Fruit fly (Drosophila melanogaster) whole organism, embryonic: ENCODE data around the gene SPR.

ENCODE experiments used
- Adf1 ChIP-seq: fragments of 200-800 bp; sonication (Bioruptor generic); IDR thresholded peaks from 2 replicates; pipeline ENCODE4 v1.3.6; 2022; ENCODE audit warnings: missing biosample characterization, missing genetic modification characterization
- Atf3 ChIP-seq: fragments of 200-800 bp; sonication (Bioruptor generic); optimal IDR thresholded peaks from 3 replicates; lab custom pipeline; 2016; ENCODE audit warnings: missing biosample characterization, missing genetic modification characterization
- Atf6 ChIP-seq: fragments of 200-800 bp; sonication (Bioruptor generic); IDR thresholded peaks from 2 replicates; pipeline ENCODE4 v1.3.6; 2022; ENCODE audit warnings: missing biosample characterization, missing genetic modification characterization
- Bdp1 ChIP-seq: fragments of 200-800 bp; sonication (Bioruptor generic); optimal IDR thresholded peaks from 3 replicates; lab custom pipeline; 2016; ENCODE audit warnings: missing biosample characterization, missing genetic modification characterization
- Bteb2 ChIP-seq: fragments of 200-800 bp; sonication (Bioruptor generic); optimal IDR thresholded peaks from 2 replicates; lab custom pipeline; 2016; ENCODE audit warnings: missing biosample characterization, missing genetic modification characterization
- CG10274 ChIP-seq: fragments of 200-800 bp; sonication (Bioruptor generic); optimal IDR thresholded peaks from 3 replicates; lab custom pipeline; 2017; ENCODE audit warnings: missing biosample characterization, mild to moderate bottlenecking, missing genetic modification characterization
- CG10321 ChIP-seq: fragments of 200-800 bp; sonication (Bioruptor generic); IDR thresholded peaks from 2 replicates; pipeline ENCODE4 v1.3.6; 2022; ENCODE audit warnings: missing biosample characterization, missing genetic modification characterization
- CG10654 ChIP-seq: fragments of 200-800 bp; sonication (Bioruptor generic); optimal IDR thresholded peaks from 2 replicates; lab custom pipeline; 2016; ENCODE audit warnings: missing biosample characterization, missing genetic modification characterization
- CG11456 ChIP-seq: fragments of 200-800 bp; sonication (Bioruptor generic); IDR thresholded peaks from 3 replicates; pipeline ENCODE4 v1.3.6; 2022; ENCODE audit warnings: missing biosample characterization, missing genetic modification characterization
- CG12104 ChIP-seq: fragments of 200-800 bp; sonication (Bioruptor generic); optimal IDR thresholded peaks from 3 replicates; lab custom pipeline; 2016; ENCODE audit warnings: missing biosample characterization, missing genetic modification characterization
- CG14014 ChIP-seq: fragments of 200-800 bp; sonication (Bioruptor generic); IDR thresholded peaks from 2 replicates; pipeline ENCODE4 v1.3.6; 2022; ENCODE audit warnings: missing biosample characterization, missing genetic modification characterization
- CG14710 ChIP-seq: fragments of 200-800 bp; sonication (Bioruptor generic); optimal IDR thresholded peaks from 3 replicates; lab custom pipeline; 2019; ENCODE audit warnings: missing biosample characterization, mild to moderate bottlenecking, missing genetic modification characterization, moderate library complexity
- CG1529 ChIP-seq: fragments of 200-800 bp; sonication (Bioruptor generic); optimal IDR thresholded peaks from 3 replicates; lab custom pipeline; 2018; ENCODE audit warnings: missing biosample characterization, missing genetic modification characterization
- CG1602 ChIP-seq: fragments of 200-800 bp; sonication (Bioruptor generic); optimal IDR thresholded peaks from 3 replicates; lab custom pipeline; 2016; ENCODE audit warnings: missing biosample characterization, missing genetic modification characterization
- CG18476 ChIP-seq: fragments of 200-800 bp; sonication (Bioruptor generic); optimal IDR thresholded peaks from 2 replicates; lab custom pipeline; 2016; ENCODE audit warnings: missing biosample characterization, mild to moderate bottlenecking, missing genetic modification characterization
- CG31388 ChIP-seq: fragments of 200-800 bp; sonication (Bioruptor generic); optimal IDR thresholded peaks from 2 replicates; lab custom pipeline; 2016; ENCODE audit warnings: missing biosample characterization, missing genetic modification characterization
- CG6765 ChIP-seq: fragments of 200-800 bp; sonication (Bioruptor generic); optimal IDR thresholded peaks from 3 replicates; lab custom pipeline; 2017; ENCODE audit warnings: missing biosample characterization, mild to moderate bottlenecking, missing genetic modification characterization
- CG7963 ChIP-seq: fragments of 200-800 bp; sonication (Bioruptor generic); IDR thresholded peaks from 3 replicates; pipeline ENCODE4 v1.3.6; 2022; ENCODE audit warnings: missing biosample characterization, missing genetic modification characterization; ENCODE audit not compliant: partially characterized antibody
- CG8359 ChIP-seq: fragments of 200-800 bp; sonication (Bioruptor generic); optimal IDR thresholded peaks from 2 replicates; lab custom pipeline; 2017; ENCODE audit warnings: missing biosample characterization, mild to moderate bottlenecking, missing genetic modification characterization, borderline replicate concordance
- Dip2 ChIP-seq: fragments of 200-800 bp; sonication (Bioruptor generic); IDR thresholded peaks from 2 replicates; pipeline ENCODE4 v1.3.6; 2022; ENCODE audit warnings: missing biosample characterization, missing genetic modification characterization
- HHEX ChIP-seq: fragments of 200-800 bp; sonication (Bioruptor generic); optimal IDR thresholded peaks from 3 replicates; lab custom pipeline; 2017; ENCODE audit warnings: missing biosample characterization, mild to moderate bottlenecking, missing genetic modification characterization, missing genetic modification reagents
- HmgZ ChIP-seq: fragments of 200-800 bp; sonication (Bioruptor generic); optimal IDR thresholded peaks from 2 replicates; lab custom pipeline; 2018; ENCODE audit warnings: missing biosample characterization, mild to moderate bottlenecking, missing genetic modification characterization
- Hr51 ChIP-seq, 2 experiments: fragments of 200-800 bp; sonication (Bioruptor generic); optimal IDR thresholded peaks; 2 replicates in 1 of 2; 3 replicates in 1 of 2; lab custom pipeline; 2016 to 2018; ENCODE audit warnings: missing biosample characterization in 2 of 2, missing genetic modification characterization in 2 of 2, mild to moderate bottlenecking in 1 of 2, moderate library complexity in 1 of 2
- Mes4 ChIP-seq: fragments of 200-800 bp; sonication (Bioruptor generic); optimal IDR thresholded peaks from 2 replicates; lab custom pipeline; 2016; ENCODE audit warnings: missing biosample characterization, missing genetic modification characterization
- Myb ChIP-seq: fragments of 200-800 bp; sonication (Bioruptor generic); optimal IDR thresholded peaks from 2 replicates; lab custom pipeline; 2016; ENCODE audit warnings: missing biosample characterization, missing genetic modification characterization
- Nf-YB ChIP-seq: fragments of 200-800 bp; sonication (Bioruptor generic); optimal IDR thresholded peaks from 3 replicates; lab custom pipeline; 2019; ENCODE audit warnings: missing biosample characterization, mild to moderate bottlenecking, missing genetic modification characterization, moderate library complexity
- Side ChIP-seq: fragments of 200-800 bp; sonication (Bioruptor generic); optimal IDR thresholded peaks from 2 replicates; lab custom pipeline; 2016; ENCODE audit warnings: missing biosample characterization, missing genetic modification characterization
- Sox102F ChIP-seq: fragments of 200-800 bp; sonication (Bioruptor generic); optimal IDR thresholded peaks from 2 replicates; lab custom pipeline; 2018; ENCODE audit warnings: missing biosample characterization, mild to moderate bottlenecking, missing genetic modification characterization, moderate library complexity
- Xrp1 ChIP-seq: fragments of 200-800 bp; sonication (Bioruptor generic); IDR thresholded peaks from 2 replicates; pipeline ENCODE4 v1.3.6; 2022; ENCODE audit warnings: missing biosample characterization, missing genetic modification characterization
- danr ChIP-seq: fragments of 200-800 bp; sonication (Bioruptor generic); IDR thresholded peaks from 2 replicates; pipeline ENCODE4 v1.3.6; 2022; ENCODE audit warnings: missing biosample characterization, missing genetic modification characterization
- dmrt11E ChIP-seq: fragments of 200-800 bp; sonication (Bioruptor generic); optimal IDR thresholded peaks from 3 replicates; lab custom pipeline; 2018; ENCODE audit warnings: missing biosample characterization, mild to moderate bottlenecking, missing genetic modification characterization, moderate library complexity
- dmrt99B ChIP-seq: fragments of 200-800 bp; sonication (Bioruptor generic); optimal IDR thresholded peaks from 2 replicates; lab custom pipeline; 2018; ENCODE audit warnings: missing biosample characterization, mild to moderate bottlenecking, missing genetic modification characterization, moderate library complexity
- ems ChIP-seq: fragments of 200-800 bp; sonication (Bioruptor generic); optimal IDR thresholded peaks from 3 replicates; lab custom pipeline; 2016; ENCODE audit warnings: missing biosample characterization, missing genetic modification characterization
- ewg ChIP-seq: fragments of 200-800 bp; sonication (Bioruptor generic); optimal IDR thresholded peaks from 3 replicates; lab custom pipeline; 2017; ENCODE audit warnings: mild to moderate bottlenecking, missing biosample characterization, missing genetic modification reagents, missing genetic modification characterization
- fu2 ChIP-seq: fragments of 200-800 bp; sonication (Bioruptor generic); optimal IDR thresholded peaks from 2 replicates; lab custom pipeline; 2016; ENCODE audit warnings: missing biosample characterization, missing genetic modification characterization
- gcm ChIP-seq: fragments of 200-800 bp; sonication (Bioruptor generic); optimal IDR thresholded peaks from 2 replicates; lab custom pipeline; 2019; ENCODE audit warnings: missing biosample characterization, mild to moderate bottlenecking, missing genetic modification characterization, moderate library complexity
- grau ChIP-seq: fragments of 200-800 bp; optimal IDR thresholded peaks from 3 replicates; lab custom pipeline; 2019; ENCODE audit warnings: missing biosample characterization, mild to moderate bottlenecking, missing genetic modification characterization, moderate library complexity
- gsb ChIP-seq: fragments of 200-800 bp; sonication (Bioruptor generic); IDR thresholded peaks from 2 replicates; pipeline ENCODE4 v1.3.6; 2022; ENCODE audit warnings: missing biosample characterization, missing genetic modification characterization
- hth ChIP-seq: fragments of >200 bp; optimal IDR thresholded peaks from 2 replicates; lab custom pipeline; 2017; ENCODE audit warnings: inconsistent platforms
- knrl ChIP-seq: fragments of 200-800 bp; sonication (Bioruptor generic); IDR thresholded peaks from 3 replicates; pipeline ENCODE4 v1.3.6; 2022; ENCODE audit warnings: missing biosample characterization, missing genetic modification characterization; ENCODE audit not compliant: partially characterized antibody
- mirr ChIP-seq: fragments of 200-800 bp; sonication (Bioruptor generic); optimal IDR thresholded peaks from 3 replicates; lab custom pipeline; 2018; ENCODE audit warnings: missing biosample characterization, mild to moderate bottlenecking, missing genetic modification characterization
- ranshi ChIP-seq: fragments of 200-800 bp; sonication (Bioruptor generic); IDR thresholded peaks from 2 replicates; pipeline ENCODE4 v1.3.6; 2022; ENCODE audit warnings: missing biosample characterization, missing genetic modification characterization
- repo ChIP-seq: fragments of 200-800 bp; sonication (Bioruptor generic); optimal IDR thresholded peaks from 2 replicates; lab custom pipeline; 2016; ENCODE audit warnings: missing biosample characterization, missing genetic modification characterization
- scrt ChIP-seq: fragments of 200-800 bp; sonication (Bioruptor generic); optimal IDR thresholded peaks from 2 replicates; lab custom pipeline; 2018; ENCODE audit warnings: missing biosample characterization, mild to moderate bottlenecking, missing genetic modification characterization, moderate library complexity
- slou ChIP-seq: fragments of 200-800 bp; sonication (Bioruptor generic); optimal IDR thresholded peaks from 3 replicates; lab custom pipeline; 2016; ENCODE audit warnings: missing biosample characterization, missing genetic modification characterization
- sob ChIP-seq: fragments of 200-800 bp; sonication (Bioruptor generic); IDR thresholded peaks from 2 replicates; pipeline ENCODE4 v1.3.6; 2022; ENCODE audit warnings: missing biosample characterization, missing genetic modification characterization
- tna ChIP-seq: fragments of 200-800 bp; sonication (Bioruptor generic); IDR thresholded peaks from 2 replicates; pipeline ENCODE4 v1.3.6; 2022; ENCODE audit warnings: missing biosample characterization, missing genetic modification characterization; ENCODE audit not compliant: partially characterized antibody
- wdn ChIP-seq: fragments of 200-800 bp; sonication (Bioruptor generic); IDR thresholded peaks from 2 replicates; pipeline ENCODE4 v1.3.6; 2022; ENCODE audit warnings: missing biosample characterization, missing genetic modification characterization
- zfh2 ChIP-seq: fragments of 200-800 bp; sonication (Bioruptor generic); optimal IDR thresholded peaks from 2 replicates; lab custom pipeline; 2016; ENCODE audit warnings: missing biosample characterization, missing genetic modification characterization

Gene SPR

DNA sequence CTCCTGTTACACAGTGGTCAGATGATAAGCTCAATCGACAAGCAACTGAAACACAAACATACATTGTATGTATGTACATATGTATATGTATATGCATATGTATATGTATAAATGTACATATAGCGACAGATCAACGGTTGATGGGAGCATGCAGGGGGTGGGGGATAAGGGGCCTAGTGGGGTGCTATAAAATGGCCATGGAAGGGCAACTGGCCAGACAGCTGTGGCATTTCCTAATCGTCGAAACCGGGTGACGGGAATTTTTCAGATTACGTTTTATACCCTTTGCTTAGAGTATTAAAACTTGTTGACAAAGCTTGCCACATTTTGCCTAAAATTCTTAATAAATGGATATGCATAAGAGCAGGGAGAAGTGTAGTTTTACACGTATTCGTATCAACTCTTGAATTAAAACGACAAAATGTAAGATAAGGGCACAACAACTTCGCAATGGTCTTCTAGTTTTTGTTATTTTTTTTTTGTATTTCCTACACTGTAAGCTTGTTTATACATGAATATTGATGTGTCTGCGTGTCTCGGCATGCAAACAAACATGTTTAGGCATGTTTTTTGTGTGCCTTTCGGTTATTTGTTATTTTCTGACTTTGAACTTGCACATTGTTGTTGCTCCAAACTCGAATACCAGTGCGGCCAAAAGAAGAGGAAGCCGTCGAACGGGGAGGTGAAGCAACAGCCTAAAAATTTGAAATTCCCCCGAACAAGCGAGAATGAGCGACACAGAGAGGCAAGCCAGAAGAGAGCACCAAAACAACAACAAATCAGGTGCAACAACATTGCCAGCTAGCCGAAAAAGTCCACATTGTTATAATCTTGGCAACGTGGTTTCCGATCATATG is 27.2 kb upstream of the SPR start (continued):
- TF ChIP-seq Myb (GFP tag; lab: Kevin White, UChicago): peak; percentile 53
- no peak for TF ChIP-seq tna (GFP tag; lab: Robert Waterston, UW)
- TF ChIP-seq Hr51 (GFP tag; optimal IDR thresholded peaks at IDR 0.05; lab: Kevin White, UChicago): peak in 1 of 2 experiments; percentile 85
- TF ChIP-seq fu2: peak; percentile 24
- peak; percentile 74 for TF ChIP-seq CG14014 (GFP tag; lab: Robert Waterston, UW)
- peak; percentile 76 for TF ChIP-seq wdn (GFP tag; lab: Robert Waterston, UW)
- peak; percentile 80 for TF ChIP-seq Xrp1 (GFP tag; lab: Robert Waterston, UW)
- peak; percentile 46 for TF ChIP-seq scrt (GFP tag; lab: Kevin White, UChicago)
- TF ChIP-seq HmgZ: peak; percentile 47
- peak; percentile 64 for TF ChIP-seq grau (tag; lab: Kevin White, UChicago)
- no peak for TF ChIP-seq knrl (GFP tag; lab: Robert Waterston, UW)
- TF ChIP-seq zfh2 (GFP tag; lab: Kevin White, UChicago): peak; percentile 53
- peak; percentile 9 for TF ChIP-seq Bdp1 (GFP tag; lab: Kevin White, UChicago)
- TF ChIP-seq ewg (GFP tag; lab: Kevin White, UChicago): peak; percentile 62
- peak; percentile 33 for TF ChIP-seq CG31388 (GFP tag; lab: Kevin White, UChicago)
- peak; percentile 14 for TF ChIP-seq Nf-YB (GFP tag; lab: Kevin White, UChicago)
- peak; percentile 79 for TF ChIP-seq sob (GFP tag; lab: Robert Waterston, UW)
- no peak for TF ChIP-seq Bteb2
- peak; percentile 71 for TF ChIP-seq HHEX
- peak; percentile 74; the same call in 1 of the 2 replicates for TF ChIP-seq ranshi (GFP tag; lab: Robert Waterston, UW)
- peak; percentile 87 for TF ChIP-seq Sox102F (GFP tag; lab: Kevin White, UChicago)
- peak; percentile 64 for TF ChIP-seq danr
- no peak for TF ChIP-seq CG8359 (GFP tag; lab: Kevin White, UChicago)
- TF ChIP-seq repo (GFP tag; lab: Kevin White, UChicago): peak; percentile 50
- peak; percentile 43; the same call in 1 of the 2 replicates for TF ChIP-seq CG10321 (GFP tag; lab: Robert Waterston, UW)
- TF ChIP-seq Atf6 (GFP tag; lab: Robert Waterston, UW): peak; percentile 78
- TF ChIP-seq Dip2 (GFP tag; lab: Robert Waterston, UW): no peak
- peak; percentile 34 for TF ChIP-seq CG10274
- peak; percentile 49 for TF ChIP-seq mirr (GFP tag; lab: Kevin White, UChicago)
- TF ChIP-seq CG6765: peak; percentile 72
- TF ChIP-seq Side: peak; percentile 23
- TF ChIP-seq slou (GFP tag; lab: Kevin White, UChicago): peak; percentile 35
- TF ChIP-seq Atf3 (GFP tag; lab: Kevin White, UChicago): peak; percentile 10
- peak; percentile 55 for TF ChIP-seq gsb
- peak; percentile 61 for TF ChIP-seq CG1602 (GFP tag; lab: Kevin White, UChicago)
- peak; percentile 43 for TF ChIP-seq CG18476
- peak; percentile 62 for TF ChIP-seq ems
- TF ChIP-seq CG10654 (GFP tag; lab: Kevin White, UChicago): peak; percentile 53
- no peak for TF ChIP-seq CG7963 (GFP tag; lab: Robert Waterston, UW)
- TF ChIP-seq CG14710 (tag; lab: Kevin White, UChicago): peak; percentile 31
- TF ChIP-seq CG1529: peak; percentile 49
- TF ChIP-seq gcm: peak; percentile 46
- no peak for TF ChIP-seq Mes4
- TF ChIP-seq dmrt11E (tag; lab: Kevin White, UChicago): no peak
- peak; percentile 66 for TF ChIP-seq CG12104 (GFP tag; lab: Kevin White, UChicago)
- peak; percentile 82 for TF ChIP-seq CG11456 (GFP tag; lab: Robert Waterston, UW)
- TF ChIP-seq Adf1 (GFP tag; lab: Robert Waterston, UW): peak; percentile 20; the same call in 1 of the 2 replicates
- no peak for TF ChIP-seq hth (lab: Kevin White, UChicago)
- TF ChIP-seq dmrt99B (tag; lab: Kevin White, UChicago): peak; percentile 87
